Fruit fly (Drosophila melanogaster) whole organism, embryonic: Measurements from ENCODE around the gene CG10492.

Source experiments
- CG10543 ChIP-seq: fragments of 200-800 bp; sonication (Bioruptor generic); optimal IDR thresholded peaks from 3 replicates; lab custom pipeline; 2017; ENCODE audit warnings: missing biosample characterization, mild to moderate bottlenecking, missing genetic modification characterization, moderate library complexity
- CG11560 ChIP-seq: fragments of 200-800 bp; sonication (Bioruptor generic); IDR thresholded peaks from 3 replicates; pipeline ENCODE4 v1.3.6; 2022; ENCODE audit warnings: missing biosample characterization, missing genetic modification characterization
- CG12659 ChIP-seq: fragments of 200-800 bp; sonication (Bioruptor generic); optimal IDR thresholded peaks from 3 replicates; lab custom pipeline; 2017; ENCODE audit warnings: mild to moderate bottlenecking, missing biosample characterization, missing genetic modification reagents, missing genetic modification characterization
- CG13775 ChIP-seq: fragments of 200-800 bp; sonication (Bioruptor generic); optimal IDR thresholded peaks from 3 replicates; lab custom pipeline; 2017; ENCODE audit warnings: missing biosample characterization, mild to moderate bottlenecking, missing genetic modification characterization
- CG13894 ChIP-seq: fragments of 200-800 bp; sonication (Bioruptor generic); optimal IDR thresholded peaks from 3 replicates; lab custom pipeline; 2018; ENCODE audit warnings: missing biosample characterization, mild to moderate bottlenecking, missing genetic modification characterization, moderate library complexity
- CG17359 ChIP-seq: fragments of 200-800 bp; sonication (Bioruptor generic); optimal IDR thresholded peaks from 3 replicates; lab custom pipeline; 2018; ENCODE audit warnings: missing biosample characterization, mild to moderate bottlenecking, missing genetic modification characterization, moderate library complexity
- CG17802 ChIP-seq: fragments of 200-800 bp; sonication (Bioruptor generic); optimal IDR thresholded peaks from 2 replicates; lab custom pipeline; 2018; ENCODE audit warnings: missing biosample characterization, mild to moderate bottlenecking, missing genetic modification characterization, moderate library complexity
- CG17829 ChIP-seq: fragments of 200-800 bp; optimal IDR thresholded peaks from 2 replicates; lab custom pipeline; 2019; ENCODE audit warnings: missing biosample characterization, mild to moderate bottlenecking, missing genetic modification characterization, moderate library complexity
- CG18011 ChIP-seq: fragments of 200-800 bp; sonication (Bioruptor generic); optimal IDR thresholded peaks from 2 replicates; lab custom pipeline; 2017; ENCODE audit warnings: missing biosample characterization, missing genetic modification characterization, mild to moderate bottlenecking, moderate library complexity, missing genotype
- CG1832 ChIP-seq: fragments of 200-800 bp; sonication (Bioruptor generic); optimal IDR thresholded peaks from 2 replicates; lab custom pipeline; 2017; ENCODE audit warnings: missing biosample characterization, mild to moderate bottlenecking, missing genetic modification characterization, inconsistent platforms
- CG31441 ChIP-seq: fragments of 200-800 bp; sonication (Bioruptor generic); IDR thresholded peaks from 2 replicates; pipeline ENCODE4 v1.3.6; 2022; ENCODE audit warnings: missing biosample characterization, missing genetic modification characterization
- CG32532 ChIP-seq: fragments of 200-800 bp; sonication (Bioruptor generic); IDR thresholded peaks from 2 replicates; pipeline ENCODE4 v1.3.6; 2022; ENCODE audit warnings: missing biosample characterization, missing genetic modification characterization
- CG34376 ChIP-seq: fragments of 200-800 bp; sonication (Bioruptor generic); optimal IDR thresholded peaks from 2 replicates; lab custom pipeline; 2018; ENCODE audit warnings: missing biosample characterization, mild to moderate bottlenecking, missing genetic modification characterization
- CG42726 ChIP-seq: fragments of 200-800 bp; sonication (Bioruptor generic); IDR thresholded peaks from 2 replicates; pipeline ENCODE4 v1.3.6; 2022; ENCODE audit warnings: missing biosample characterization, missing genetic modification characterization; ENCODE audit not compliant: partially characterized antibody
- CG6689 ChIP-seq: fragments of 200-800 bp; sonication (Bioruptor generic); IDR thresholded peaks from 2 replicates; pipeline ENCODE4 v1.3.6; 2022; ENCODE audit warnings: missing biosample characterization, missing genetic modification characterization
- CG6813 ChIP-seq: fragments of 200-800 bp; sonication (Bioruptor generic); optimal IDR thresholded peaks from 2 replicates; lab custom pipeline; 2017; ENCODE audit warnings: missing biosample characterization, missing genetic modification characterization, mild to moderate bottlenecking, moderate library complexity, missing genetic modification reagents
- CG7839 ChIP-seq: fragments of 200-800 bp; sonication (Bioruptor generic); optimal IDR thresholded peaks from 3 replicates; lab custom pipeline; 2018; ENCODE audit warnings: missing biosample characterization, mild to moderate bottlenecking, missing genetic modification characterization, moderate library complexity
- D19A ChIP-seq: fragments of 200-800 bp; optimal IDR thresholded peaks from 3 replicates; lab custom pipeline; 2019; ENCODE audit warnings: missing biosample characterization, mild to moderate bottlenecking, missing genetic modification characterization, moderate library complexity
- Drgx ChIP-seq: fragments of 200-800 bp; sonication (Bioruptor generic); IDR thresholded peaks from 2 replicates; pipeline ENCODE4 v1.3.6; 2022; ENCODE audit warnings: missing biosample characterization, missing genetic modification characterization
- Hand ChIP-seq: fragments of 200-800 bp; sonication (Bioruptor generic); optimal IDR thresholded peaks from 2 replicates; lab custom pipeline; 2017; ENCODE audit warnings: mild to moderate bottlenecking, missing biosample characterization, missing genetic modification reagents, missing genetic modification characterization
- Hey ChIP-seq: fragments of 200-800 bp; sonication (Bioruptor generic); optimal IDR thresholded peaks from 3 replicates; lab custom pipeline; 2018; ENCODE audit warnings: missing biosample characterization, mild to moderate bottlenecking, missing genetic modification characterization
- HmgD ChIP-seq: fragments of 200-800 bp; sonication (Bioruptor generic); optimal IDR thresholded peaks from 3 replicates; lab custom pipeline; 2016; ENCODE audit warnings: missing biosample characterization, missing genetic modification characterization
- Hr51 ChIP-seq, 2 experiments: fragments of 200-800 bp; sonication (Bioruptor generic); optimal IDR thresholded peaks; 2 replicates in 1 of 2; 3 replicates in 1 of 2; lab custom pipeline; 2016 to 2018; ENCODE audit warnings: missing biosample characterization in 2 of 2, missing genetic modification characterization in 2 of 2, mild to moderate bottlenecking in 1 of 2, moderate library complexity in 1 of 2
- Hsf ChIP-seq: fragments of 200-800 bp; sonication (Bioruptor generic); optimal IDR thresholded peaks from 3 replicates; lab custom pipeline; 2016; ENCODE audit warnings: missing biosample characterization, missing genetic modification characterization
- Kr ChIP-seq: fragments of 200-800 bp; sonication (Bioruptor generic); optimal IDR thresholded peaks from 2 replicates; lab custom pipeline; 2017; ENCODE audit warnings: missing biosample characterization, mild to moderate bottlenecking, missing genetic modification characterization
- Med ChIP-seq: fragments of 200-800 bp; sonication (Bioruptor generic); peaks from one replicate; lab custom pipeline; 2016; ENCODE audit warnings: missing biosample characterization, missing genetic modification characterization, mild to moderate bottlenecking, inconsistent platforms, moderate library complexity
- Nf-YC ChIP-seq: fragments of 200-800 bp; optimal IDR thresholded peaks from 3 replicates; lab custom pipeline; 2019; ENCODE audit warnings: missing biosample characterization, mild to moderate bottlenecking, missing genetic modification characterization, moderate library complexity
- Ravus ChIP-seq: fragments of 200-800 bp; sonication (Bioruptor generic); IDR thresholded peaks from 2 replicates; pipeline ENCODE4 v1.3.6; 2022; ENCODE audit warnings: missing biosample characterization, missing genetic modification characterization
- abd-A ChIP-seq: fragments of 200-800 bp; sonication (Bioruptor generic); optimal IDR thresholded peaks from 3 replicates; lab custom pipeline; 2019; ENCODE audit warnings: missing biosample characterization, mild to moderate bottlenecking, missing genetic modification characterization, moderate library complexity
- ato ChIP-seq: fragments of 200-800 bp; sonication (Bioruptor generic); IDR thresholded peaks from 2 replicates; pipeline ENCODE4 v1.3.6; 2022; ENCODE audit warnings: missing biosample characterization, missing genetic modification characterization; ENCODE audit not compliant: partially characterized antibody
- bcd ChIP-seq: fragments of 200-800 bp; sonication (Bioruptor generic); optimal IDR thresholded peaks from 2 replicates; lab custom pipeline; 2017; ENCODE audit warnings: missing biosample characterization, mild to moderate bottlenecking, missing genetic modification characterization
- caup ChIP-seq: fragments of 200-800 bp; sonication (Bioruptor generic); optimal IDR thresholded peaks from 3 replicates; lab custom pipeline; 2017; ENCODE audit warnings: missing biosample characterization, mild to moderate bottlenecking, missing genetic modification characterization, moderate library complexity; ENCODE audit not compliant: severe bottlenecking
- chif ChIP-seq, 2 experiments: fragments of 200-800 bp; sonication (Bioruptor generic); optimal IDR thresholded peaks; 3 replicates each; lab custom pipeline; 2016; ENCODE audit warnings: missing biosample characterization in 2 of 2, missing genetic modification characterization in 2 of 2
- chinmo ChIP-seq: fragments of 200-800 bp; sonication (Bioruptor generic); IDR thresholded peaks from 4 replicates; pipeline ENCODE4 v1.3.6; 2022; ENCODE audit warnings: missing biosample characterization, missing genetic modification characterization; ENCODE audit not compliant: partially characterized antibody
- dysf ChIP-seq: fragments of 200-800 bp; sonication (Bioruptor generic); IDR thresholded peaks from 3 replicates; pipeline ENCODE4 v1.3.6; 2022; ENCODE audit warnings: missing biosample characterization, missing genetic modification characterization
- fd64A ChIP-seq: fragments of 200-800 bp; sonication (Bioruptor generic); optimal IDR thresholded peaks from 3 replicates; lab custom pipeline; 2018; ENCODE audit warnings: missing biosample characterization, mild to moderate bottlenecking, missing genetic modification characterization
- ftz-f1 ChIP-seq: fragments of 200-800 bp; sonication (Bioruptor generic); optimal IDR thresholded peaks from 2 replicates; lab custom pipeline; 2016; ENCODE audit warnings: missing biosample characterization, missing genetic modification characterization
- inv ChIP-seq: fragments of 200-800 bp; sonication (Bioruptor generic); IDR thresholded peaks from 2 replicates; pipeline ENCODE4 v1.3.6; 2022; ENCODE audit warnings: missing biosample characterization, missing genetic modification characterization; ENCODE audit not compliant: partially characterized antibody
- kni ChIP-seq: fragments of 200-800 bp; sonication (Bioruptor generic); optimal IDR thresholded peaks from 3 replicates; lab custom pipeline; 2017; ENCODE audit warnings: mild to moderate bottlenecking, missing biosample characterization, missing genetic modification reagents, missing genetic modification characterization
- lilli ChIP-seq: fragments of 200-800 bp; sonication (Bioruptor generic); optimal IDR thresholded peaks from 3 replicates; lab custom pipeline; 2016; ENCODE audit warnings: missing biosample characterization, missing genetic modification characterization
- org-1 ChIP-seq: fragments of 200-800 bp; sonication (Bioruptor generic); optimal IDR thresholded peaks from 2 replicates; lab custom pipeline; 2017; ENCODE audit warnings: missing biosample characterization, missing genetic modification characterization
- pho ChIP-seq: fragments of 200-800 bp; sonication (Bioruptor generic); optimal IDR thresholded peaks from 2 replicates; lab custom pipeline; 2016; ENCODE audit warnings: missing biosample characterization, missing genetic modification characterization
- phol ChIP-seq: fragments of 200-800 bp; sonication (Bioruptor generic); optimal IDR thresholded peaks from 3 replicates; lab custom pipeline; 2018; ENCODE audit warnings: missing biosample characterization, mild to moderate bottlenecking, missing genetic modification characterization, moderate library complexity
- prd ChIP-seq, 3 experiments: fragments of >200 bp in 2 of 3; fragments of 200-800 bp in 1 of 3; sonication (Bioruptor generic) in 1 of 3; optimal IDR thresholded peaks in 2 of 3; IDR thresholded peaks in 1 of 3; 2 replicates in 2 of 3; 3 replicates in 1 of 3; pipeline versions ENCODE4 v1.3.6 to Lab custom; 2017 to 2022; ENCODE audit warnings: missing biosample characterization in 1 of 3, missing genetic modification characterization in 1 of 3
- rib ChIP-seq: fragments of 200-800 bp; sonication (Bioruptor generic); IDR thresholded peaks from 2 replicates; pipeline ENCODE4 v1.3.6; 2022; ENCODE audit warnings: missing biosample characterization, missing genetic modification characterization
- row ChIP-seq: fragments of 200-800 bp; sonication (Bioruptor generic); IDR thresholded peaks from 3 replicates; pipeline ENCODE4 v1.3.6; 2022; ENCODE audit warnings: missing biosample characterization, missing genetic modification characterization
- slbo ChIP-seq: fragments of 200-800 bp; sonication (Bioruptor generic); IDR thresholded peaks from 2 replicates; pipeline ENCODE4 v1.3.6; 2022; ENCODE audit warnings: missing biosample characterization, missing genetic modification characterization
- slou ChIP-seq: fragments of 200-800 bp; sonication (Bioruptor generic); optimal IDR thresholded peaks from 3 replicates; lab custom pipeline; 2016; ENCODE audit warnings: missing biosample characterization, missing genetic modification characterization
- sqz ChIP-seq: fragments of 200-800 bp; sonication (Bioruptor generic); optimal IDR thresholded peaks from 3 replicates; lab custom pipeline; 2018; ENCODE audit warnings: missing biosample characterization, mild to moderate bottlenecking, missing genetic modification characterization

Gene CG10492

DNA sequence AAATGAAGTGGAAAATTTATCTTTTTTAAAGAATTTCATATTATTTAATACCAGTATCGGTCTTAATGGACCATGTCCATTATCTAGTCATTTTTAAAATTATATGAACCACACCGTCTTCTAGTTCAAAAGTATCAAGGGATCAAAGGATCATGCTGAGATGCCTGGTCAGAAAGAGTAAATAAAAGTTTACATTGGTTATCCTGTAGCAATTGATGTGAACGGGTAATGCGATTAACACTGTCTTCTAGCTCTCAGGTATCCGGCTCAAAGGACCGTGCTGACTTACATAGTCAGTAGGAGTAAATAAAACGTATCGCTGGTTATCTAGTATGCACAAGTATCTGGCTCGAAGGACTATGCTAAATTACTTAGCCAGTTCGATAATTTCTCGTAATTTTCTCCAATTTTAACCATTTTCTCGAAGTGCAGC is 34.7 kb upstream of the CG10492 start (continued):
- TF ChIP-seq CG6813 (GFP tag; lab: Kevin White, UChicago), result peak; percentile 8
- TF ChIP-seq CG11560, result 0 out of 3 replicates have a peak, but pooled peaks have one; percentile 42
- TF ChIP-seq CG34376, result peak; percentile 34
- peak; percentile 44 for TF ChIP-seq lilli (GFP tag; lab: Kevin White, UChicago)
- TF ChIP-seq chinmo (GFP tag; lab: Robert Waterston, UW), result no peak
- no peak for TF ChIP-seq fd64A (GFP tag; lab: Kevin White, UChicago)
- no peak for TF ChIP-seq HmgD (GFP tag; lab: Kevin White, UChicago)
- TF ChIP-seq slbo (GFP tag; lab: Robert Waterston, UW), result peak; percentile 31; the same call in 1 of the 2 replicates
- TF ChIP-seq CG17802 (tag; lab: Kevin White, UChicago), result no peak
- peak; percentile 2 for TF ChIP-seq slou (GFP tag; lab: Kevin White, UChicago)
- no peak for TF ChIP-seq prd (optimal IDR thresholded peaks at IDR 0.05; lab: Kevin White, UChicago)
- peak; percentile 5; the same call in 1 of the 3 replicates for TF ChIP-seq prd (GFP tag; IDR thresholded peaks at IDR 0.05; lab: Robert Waterston, UW)
- TF ChIP-seq org-1 (GFP tag; lab: Kevin White, UChicago), result peak; percentile 8
- TF ChIP-seq kni (GFP tag; lab: Kevin White, UChicago), result no peak
- no peak for TF ChIP-seq CG32532 (GFP tag; lab: Robert Waterston, UW)
- TF ChIP-seq bcd (GFP tag; lab: Kevin White, UChicago), result peak; percentile 15
- TF ChIP-seq caup (GFP tag; lab: Kevin White, UChicago), result no peak
- TF ChIP-seq row, result peak; percentile 47; the same call in 2 of the 3 replicates
- peak; percentile 23 for TF ChIP-seq Hsf (GFP tag; lab: Kevin White, UChicago)
- peak; percentile 31 for TF ChIP-seq phol (tag; lab: Kevin White, UChicago)
- TF ChIP-seq CG12659 (GFP tag; lab: Kevin White, UChicago), result peak; percentile 31
- peak; percentile 38 for TF ChIP-seq CG7839 (tag; lab: Kevin White, UChicago)
- TF ChIP-seq Hand (GFP tag; lab: Kevin White, UChicago), result peak; percentile 39
- no peak for TF ChIP-seq CG6689 (GFP tag; lab: Robert Waterston, UW)
- TF ChIP-seq Ravus (GFP tag; lab: Robert Waterston, UW), result no peak
- peak; percentile 37 for TF ChIP-seq pho
- peak; percentile 4 for TF ChIP-seq CG17829
- TF ChIP-seq CG13775 (GFP tag; lab: Kevin White, UChicago), result peak; percentile 35
- TF ChIP-seq Drgx (GFP tag; lab: Robert Waterston, UW), result no peak
- TF ChIP-seq CG31441 (GFP tag; lab: Robert Waterston, UW), result 0 out of 2 replicates have a peak, but pooled peaks have one; percentile 30

DNA sequence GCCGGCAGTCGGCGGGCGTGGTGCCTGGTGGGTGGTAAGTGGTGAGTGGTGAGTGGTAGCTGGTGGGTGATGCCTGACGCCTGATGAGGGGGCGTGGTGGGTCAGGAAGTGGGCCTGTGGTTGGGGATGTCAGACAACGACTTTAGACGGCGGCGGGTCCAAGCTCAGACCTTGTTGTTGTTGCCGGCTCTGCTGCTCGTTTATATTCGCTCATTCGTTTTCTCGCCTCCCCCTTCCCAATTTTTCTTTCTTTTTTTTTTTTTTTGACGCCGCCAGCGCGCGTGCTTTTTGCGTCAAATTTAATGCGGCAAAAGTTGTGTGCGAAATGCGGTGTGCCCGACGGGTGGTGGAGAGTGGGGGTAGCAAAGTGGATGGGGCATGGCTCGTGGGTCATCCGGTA is 34.2 kb upstream of the CG10492 start:
- TF ChIP-seq Hey (tag; lab: Kevin White, UChicago) (peak; percentile 89), Kr (GFP tag; lab: Kevin White, UChicago) (no peak), sqz (GFP tag; lab: Kevin White, UChicago) (peak; percentile 65), Med (GFP tag; lab: Kevin White, UChicago) (peak; percentile 49), CG13894 (tag; lab: Kevin White, UChicago) (peak; percentile 25), dysf (GFP tag; lab: Robert Waterston, UW) (0 out of 3 replicates have a peak, but pooled peaks have one; percentile 3), chif (GFP tag; optimal IDR thresholded peaks at IDR 0.05; lab: Kevin White, UChicago) (no peak), ftz-f1 (GFP tag; lab: Kevin White, UChicago) (no peak), inv (GFP tag; lab: Robert Waterston, UW) (no peak), CG18011 (GFP tag; lab: Kevin White, UChicago) (no peak), D19A (tag; lab: Kevin White, UChicago) (no peak), Hr51 (GFP tag; optimal IDR thresholded peaks at IDR 0.05; lab: Kevin White, UChicago) (peak in 1 of 2 experiments; percentile 51), CG10543 (GFP tag; lab: Kevin White, UChicago) (peak; percentile 34), rib (no peak), CG42726 (GFP tag; lab: Robert Waterston, UW) (no peak), Nf-YC (tag; lab: Kevin White, UChicago) (no peak), ato (no peak), CG1832 (GFP tag; lab: Kevin White, UChicago) (no peak), abd-A (tag; lab: Kevin White, UChicago) (peak; percentile 96), CG17359 (tag; lab: Kevin White, UChicago) (peak; percentile 41)
